Worm (Caenorhabditis elegans) whole organism, L2 larva: ENCODE results near the gene K02C4.2.

Experiments used
- ceh-82 ChIP-seq: fragments of 150-350 bp; optimal IDR thresholded peaks from 2 replicates; lab custom pipeline; 2014; ENCODE audit warnings: missing biosample characterization, missing genetic modification characterization
- egl-27 ChIP-seq: sonication (generic microtip); optimal IDR thresholded peaks from 3 replicates; lab custom pipeline; 2017; ENCODE audit warnings: missing biosample characterization, missing genetic modification reagents, missing genetic modification characterization
- mdl-1 ChIP-seq, 2 experiments: fragments of 150-350 bp in 1 of 2; sonication (generic microtip) in 1 of 2; optimal IDR thresholded peaks; 2 replicates each; lab custom pipeline; 2017; ENCODE audit warnings: missing biosample characterization in 2 of 2, missing genetic modification characterization in 2 of 2
- snpc-4 ChIP-seq: fragments of 150-350 bp; optimal IDR thresholded peaks from 2 replicates; lab custom pipeline; 2014; ENCODE audit warnings: missing biosample characterization, missing genetic modification characterization
- unc-39 ChIP-seq: fragments of 150-350 bp; optimal IDR thresholded peaks from 2 replicates; lab custom pipeline; 2014; ENCODE audit warnings: missing biosample characterization, missing genetic modification characterization
- ztf-11 ChIP-seq: sonication (generic microtip); optimal IDR thresholded peaks from 2 replicates; lab custom pipeline; 2017; ENCODE audit warnings: missing biosample characterization, missing genetic modification characterization

DNA sequence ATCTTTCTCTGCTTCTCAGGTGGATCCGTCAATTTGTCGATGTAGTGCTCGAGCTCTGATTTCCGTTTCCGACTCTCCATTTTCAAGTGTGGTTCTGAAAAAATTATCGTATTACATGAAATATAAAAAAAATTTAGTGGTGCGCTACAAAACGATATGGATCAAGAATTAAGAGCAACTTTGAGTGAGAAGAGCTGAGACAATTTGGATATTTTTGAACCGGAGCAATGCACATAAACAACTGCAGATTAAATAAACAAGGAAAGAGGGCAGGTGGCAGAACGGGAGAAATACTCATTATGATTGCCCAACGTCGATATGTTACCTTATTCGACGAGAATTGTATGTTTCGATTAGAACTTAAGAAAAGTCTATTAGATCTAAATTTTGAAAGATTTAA lies 47.9 kb upstream of the K02C4.2 start, which contains the start of gene swsn-7:
- no peak for TF ChIP-seq unc-39 (tag; lab: Kevin White, UChicago)
- TF ChIP-seq mdl-1 (tag; optimal IDR thresholded peaks at IDR 0.05; lab: Kevin White, UChicago), result no peak
- no peak for TF ChIP-seq ztf-11 (tag; lab: Kevin White, UChicago)
- no peak for TF ChIP-seq egl-27 (tag; lab: Kevin White, UChicago)
- TF ChIP-seq snpc-4, result no peak
- TF ChIP-seq ceh-82 (tag; lab: Kevin White, UChicago), result no peak
